Fruit fly (Drosophila melanogaster) whole organism, adult: ENCODE data around the gene RpL30.

Experiments used
- CG11617 ChIP-seq: fragments of 200-800 bp; sonication (Bioruptor generic); optimal IDR thresholded peaks from 2 replicates; lab custom pipeline; 2017; ENCODE audit warnings: mild to moderate bottlenecking, missing biosample characterization, missing genetic modification reagents, missing genetic modification characterization
- CG12768 ChIP-seq: fragments of 200-800 bp; sonication (Bioruptor generic); optimal IDR thresholded peaks from 2 replicates; lab custom pipeline; 2017; ENCODE audit warnings: missing biosample characterization, missing genetic modification characterization, mild to moderate bottlenecking, moderate library complexity, missing genetic modification reagents
- CG14711 ChIP-seq: fragments of 200-800 bp; sonication (Bioruptor generic); optimal IDR thresholded peaks from 2 replicates; lab custom pipeline; 2018; ENCODE audit warnings: missing biosample characterization, mild to moderate bottlenecking, missing genetic modification characterization, moderate library complexity
- CG1620 ChIP-seq: fragments of 200-800 bp; sonication (Bioruptor generic); optimal IDR thresholded peaks from 2 replicates; lab custom pipeline; 2016; ENCODE audit warnings: missing biosample characterization, missing genetic modification characterization
- CG33017 ChIP-seq: fragments of 200-800 bp; sonication (Bioruptor generic); optimal IDR thresholded peaks from 2 replicates; lab custom pipeline; 2018; ENCODE audit warnings: missing biosample characterization, mild to moderate bottlenecking, missing genetic modification characterization, moderate library complexity
- CG5204 ChIP-seq: fragments of 200-800 bp; sonication (Bioruptor generic); optimal IDR thresholded peaks from 2 replicates; lab custom pipeline; 2016; ENCODE audit warnings: missing biosample characterization, missing genetic modification characterization
- CG7045 ChIP-seq: fragments of 200-800 bp; sonication (Bioruptor generic); optimal IDR thresholded peaks from 2 replicates; lab custom pipeline; 2017; ENCODE audit warnings: missing biosample characterization, mild to moderate bottlenecking, missing genetic modification characterization
- CG7101 ChIP-seq: fragments of 200-800 bp; sonication (Bioruptor generic); optimal IDR thresholded peaks from 2 replicates; lab custom pipeline; 2018; ENCODE audit warnings: missing biosample characterization, mild to moderate bottlenecking, missing genetic modification characterization, moderate library complexity
- Clk ChIP-seq: fragments of 200-800 bp; sonication (Bioruptor generic); optimal IDR thresholded peaks from 2 replicates; lab custom pipeline; 2017; ENCODE audit warnings: missing biosample characterization, missing genetic modification characterization
- Crg-1 ChIP-seq: fragments of 200-800 bp; sonication (Bioruptor generic); optimal IDR thresholded peaks from 2 replicates; lab custom pipeline; 2016; ENCODE audit warnings: missing biosample characterization, missing genetic modification characterization
- Hr96 ChIP-seq: fragments of 200-800 bp; sonication (Bioruptor generic); optimal IDR thresholded peaks from 2 replicates; lab custom pipeline; 2016; ENCODE audit warnings: missing biosample characterization, missing genetic modification characterization
- Mnt ChIP-seq: fragments of 200-800 bp; sonication (Bioruptor generic); optimal IDR thresholded peaks from 2 replicates; lab custom pipeline; 2016; ENCODE audit warnings: missing biosample characterization, mild to moderate bottlenecking, missing genetic modification characterization
- bab1 ChIP-seq: fragments of 200-800 bp; sonication (Bioruptor generic); optimal IDR thresholded peaks from 3 replicates; lab custom pipeline; 2019; ENCODE audit warnings: missing biosample characterization, mild to moderate bottlenecking, missing genetic modification characterization, moderate library complexity
- cic ChIP-seq: fragments of 200-800 bp; sonication (Bioruptor generic); optimal IDR thresholded peaks from 2 replicates; lab custom pipeline; 2017; ENCODE audit warnings: missing biosample characterization, mild to moderate bottlenecking, missing genetic modification characterization, moderate library complexity
- cnc ChIP-seq, 2 experiments: fragments of >200 bp; optimal IDR thresholded peaks; 2 replicates each; lab custom pipeline; 2017
- kay ChIP-seq: fragments of 200-800 bp; sonication (Bioruptor generic); peaks from one replicate; lab custom pipeline; 2016; ENCODE audit warnings: missing biosample characterization, missing genetic modification characterization, borderline replicate concordance
- ovo ChIP-seq: fragments of 200-800 bp; sonication (Bioruptor generic); optimal IDR thresholded peaks from 2 replicates; lab custom pipeline; 2016; ENCODE audit warnings: missing biosample characterization, missing genetic modification characterization
- pad ChIP-seq: fragments of 200-800 bp; sonication (Bioruptor generic); optimal IDR thresholded peaks from 3 replicates; lab custom pipeline; 2017; ENCODE audit warnings: missing biosample characterization, missing genetic modification characterization, mild to moderate bottlenecking, moderate library complexity, missing genetic modification reagents
- tj ChIP-seq: fragments of 200-800 bp; sonication (Bioruptor generic); optimal IDR thresholded peaks from 3 replicates; lab custom pipeline; 2017; ENCODE audit warnings: missing biosample characterization, mild to moderate bottlenecking, missing genetic modification characterization, moderate library complexity
- toe ChIP-seq: fragments of 200-800 bp; sonication (Bioruptor generic); optimal IDR thresholded peaks from 2 replicates; lab custom pipeline; 2016; ENCODE audit warnings: missing biosample characterization, missing genetic modification characterization

RpL30 gene

dm6 chr2L:19009130-19009529 is at the start of gene RpL30:
RpL30 (minus strand) TSS chr2L:19009306.
- TF ChIP-seq Clk (peak; percentile 88), cic (peak; percentile 85), CG5204 (GFP tag; lab: Kevin White, UChicago) (peak; percentile 57), CG7101 (tag; lab: Kevin White, UChicago) (peak; percentile 94), CG7045 (GFP tag; lab: Kevin White, UChicago) (peak; percentile 78), toe (GFP tag; lab: Kevin White, UChicago) (peak; percentile 59), kay (GFP tag; lab: Kevin White, UChicago) (no peak), CG33017 (peak; percentile 88), Hr96 (GFP tag; lab: Kevin White, UChicago) (peak; percentile 90), CG1620 (GFP tag; lab: Kevin White, UChicago) (peak; percentile 85), tj (peak; percentile 75), bab1 (GFP tag; lab: Kevin White, UChicago) (peak; percentile 94), Crg-1 (peak; percentile 94), Mnt (GFP tag; lab: Kevin White, UChicago) (peak; percentile 97), pad (GFP tag; lab: Kevin White, UChicago) (peak; percentile 79), CG14711 (peak; percentile 80), CG11617 (peak; percentile 91), ovo (GFP tag; lab: Kevin White, UChicago) (peak; percentile 85), cnc (optimal IDR thresholded peaks at IDR 0.05; lab: Kevin White, UChicago) (no peak), CG12768 (GFP tag; lab: Kevin White, UChicago) (peak; percentile 85)

dm6 chr2L:19057799-19058198 is 48.7 kb upstream of the RpL30 start:
- TF ChIP-seq CG1620 (GFP tag; lab: Kevin White, UChicago) (no peak), toe (GFP tag; lab: Kevin White, UChicago) (no peak), CG7045 (GFP tag; lab: Kevin White, UChicago) (no peak), CG33017 (no peak), CG7101 (tag; lab: Kevin White, UChicago) (no peak), cnc (optimal IDR thresholded peaks at IDR 0.05; lab: Kevin White, UChicago) (no peak), ovo (GFP tag; lab: Kevin White, UChicago) (no peak), Clk (no peak), tj (no peak), pad (GFP tag; lab: Kevin White, UChicago) (no peak), cic (no peak), Hr96 (GFP tag; lab: Kevin White, UChicago) (no peak), CG14711 (no peak), bab1 (GFP tag; lab: Kevin White, UChicago) (no peak), CG12768 (GFP tag; lab: Kevin White, UChicago) (no peak), Mnt (GFP tag; lab: Kevin White, UChicago) (no peak), CG11617 (no peak), Crg-1 (no peak), CG5204 (GFP tag; lab: Kevin White, UChicago) (no peak)

dm6 chr2L:19054516-19054887 is 45.4 kb upstream of the RpL30 start:
- TF ChIP-seq CG1620 (GFP tag; lab: Kevin White, UChicago) (no peak), Clk (no peak), Mnt (GFP tag; lab: Kevin White, UChicago) (no peak), CG7101 (tag; lab: Kevin White, UChicago) (no peak), CG33017 (no peak), toe (GFP tag; lab: Kevin White, UChicago) (no peak), bab1 (GFP tag; lab: Kevin White, UChicago) (no peak), kay (GFP tag; lab: Kevin White, UChicago) (no peak), CG14711 (no peak), Crg-1 (no peak), ovo (GFP tag; lab: Kevin White, UChicago) (no peak), CG11617 (no peak), CG12768 (GFP tag; lab: Kevin White, UChicago) (no peak), cic (no peak), CG7045 (GFP tag; lab: Kevin White, UChicago) (no peak), CG5204 (GFP tag; lab: Kevin White, UChicago) (no peak), cnc (optimal IDR thresholded peaks at IDR 0.05; lab: Kevin White, UChicago) (no peak)

- TF ChIP-seq CG14711 (no peak), CG33017 (no peak), toe (GFP tag; lab: Kevin White, UChicago) (no peak), Clk (peak; percentile 17), CG7045 (GFP tag; lab: Kevin White, UChicago) (no peak), Hr96 (GFP tag; lab: Kevin White, UChicago) (no peak), CG5204 (GFP tag; lab: Kevin White, UChicago) (no peak), bab1 (GFP tag; lab: Kevin White, UChicago) (peak; percentile 5), CG11617 (peak; percentile 50), CG7101 (tag; lab: Kevin White, UChicago) (no peak), Crg-1 (no peak), Mnt (GFP tag; lab: Kevin White, UChicago) (peak; percentile 79), tj (peak; percentile 65), kay (GFP tag; lab: Kevin White, UChicago) (no peak), ovo (GFP tag; lab: Kevin White, UChicago) (no peak), cnc (optimal IDR thresholded peaks at IDR 0.05; lab: Kevin White, UChicago) (no peak), CG12768 (GFP tag; lab: Kevin White, UChicago) (peak; percentile 39), pad (GFP tag; lab: Kevin White, UChicago) (peak; percentile 45), CG1620 (GFP tag; lab: Kevin White, UChicago) (no peak), cic (peak; percentile 55)
Measured at dm6 chr2L:19053860-19054515, 44.9 kb upstream of the RpL30 start, which contains the start of gene CG10492. CG10492 (plus strand) TSS chr2L:19054078.

dm6 chr2L:19051534-19052100 is 42.5 kb upstream of the RpL30 start, which contains the start of gene Rpn3:
Rpn3 (plus strand) TSS chr2L:19051790.
- no peak for TF ChIP-seq kay (GFP tag; lab: Kevin White, UChicago)
- TF ChIP-seq Hr96 (GFP tag; lab: Kevin White, UChicago) = no peak
- TF ChIP-seq tj = peak; percentile 60
- peak; percentile 56 for TF ChIP-seq CG7045 (GFP tag; lab: Kevin White, UChicago)
- TF ChIP-seq CG1620 (GFP tag; lab: Kevin White, UChicago) = peak; percentile 72
- TF ChIP-seq CG11617 = peak; percentile 78
- no peak for TF ChIP-seq toe (GFP tag; lab: Kevin White, UChicago)
- TF ChIP-seq ovo (GFP tag; lab: Kevin White, UChicago) = peak; percentile 29
- TF ChIP-seq Clk = peak; percentile 62
- TF ChIP-seq CG7101 (tag; lab: Kevin White, UChicago) = peak; percentile 83
- TF ChIP-seq pad (GFP tag; lab: Kevin White, UChicago) = peak; percentile 55
- TF ChIP-seq CG12768 (GFP tag; lab: Kevin White, UChicago) = peak; percentile 51
- peak; percentile 73 for TF ChIP-seq CG33017
- TF ChIP-seq bab1 (GFP tag; lab: Kevin White, UChicago) = peak; percentile 84
- TF ChIP-seq CG14711 = peak; percentile 83
- TF ChIP-seq Mnt (GFP tag; lab: Kevin White, UChicago) = peak; percentile 90
- peak; percentile 72 for TF ChIP-seq Crg-1
- TF ChIP-seq CG5204 (GFP tag; lab: Kevin White, UChicago) = no peak
- TF ChIP-seq cic = no peak
- TF ChIP-seq cnc (optimal IDR thresholded peaks at IDR 0.05; lab: Kevin White, UChicago) = peak; percentile 97 to 99
